Worm (Caenorhabditis elegans) whole organism, L3 larva: Measurements from ENCODE around the gene F48E3.9.

Source experiments
- R02D3.7 ChIP-seq: fragments of 150-350 bp; optimal IDR thresholded peaks from 2 replicates; lab custom pipeline; 2014; ENCODE audit warnings: missing biosample characterization, missing genetic modification characterization
- ZK546.5 ChIP-seq: sonication (generic microtip); optimal IDR thresholded peaks from 2 replicates; lab custom pipeline; 2017; ENCODE audit warnings: missing biosample characterization, missing genetic modification characterization
- aly-2 ChIP-seq: fragments of 150-350 bp; optimal IDR thresholded peaks from 2 replicates; lab custom pipeline; 2014; ENCODE audit warnings: missing biosample characterization, missing genetic modification characterization
- ama-1 ChIP-seq: fragments of 150-350 bp; optimal IDR thresholded peaks from 2 replicates; lab custom pipeline; 2018
- ceh-16 ChIP-seq: sonication (generic microtip); optimal IDR thresholded peaks from 2 replicates; lab custom pipeline; 2017; ENCODE audit warnings: missing biosample characterization, missing genetic modification characterization
- ceh-28 ChIP-seq: fragments of 150-350 bp; optimal IDR thresholded peaks from 2 replicates; lab custom pipeline; 2014; ENCODE audit warnings: missing biosample characterization, missing genetic modification reagents, missing genetic modification characterization
- ceh-9 ChIP-seq: sonication (generic microtip); optimal IDR thresholded peaks from 2 replicates; lab custom pipeline; 2018; ENCODE audit warnings: missing biosample characterization, missing genetic modification characterization
- daf-12 ChIP-seq: fragments of 150-350 bp; optimal IDR thresholded peaks from 2 replicates; lab custom pipeline; 2014; ENCODE audit warnings: missing biosample characterization, missing genetic modification reagents, missing genetic modification characterization
- egl-27 ChIP-seq: sonication (generic microtip); optimal IDR thresholded peaks from 4 replicates; lab custom pipeline; 2017; ENCODE audit warnings: missing biosample characterization, missing genetic modification reagents, missing genetic modification characterization
- egl-5 ChIP-seq: fragments of 150-350 bp; optimal IDR thresholded peaks from 2 replicates; lab custom pipeline; 2017; ENCODE audit warnings: missing biosample characterization, missing genetic modification reagents, missing genetic modification characterization, inconsistent platforms
- elt-2 ChIP-seq: sonication (generic microtip); optimal IDR thresholded peaks from 2 replicates; lab custom pipeline; 2016; ENCODE audit warnings: missing genetic modification reagents, mild to moderate bottlenecking, missing genetic modification characterization, missing compliant biosample characterization
- elt-3 ChIP-seq, 3 experiments: fragments of 150-350 bp in 1 of 3; sonication (generic microtip) in 2 of 3; optimal IDR thresholded peaks; 2 replicates in 2 of 3; 4 replicates in 1 of 3; lab custom pipeline; 2014 to 2017; ENCODE audit warnings: missing biosample characterization in 3 of 3, missing genetic modification characterization in 3 of 3
- eor-1 ChIP-seq, 2 experiments: fragments of 150-350 bp; optimal IDR thresholded peaks; 2 replicates each; lab custom pipeline; 2014 to 2018; ENCODE audit warnings: missing biosample characterization in 2 of 2, missing genetic modification characterization in 2 of 2
- fkh-2 ChIP-seq: fragments of 150-350 bp; optimal IDR thresholded peaks from 2 replicates; lab custom pipeline; 2014; ENCODE audit warnings: missing biosample characterization, missing genetic modification reagents, missing genetic modification characterization
- lin-15B ChIP-seq: fragments of 150-350 bp; optimal IDR thresholded peaks from 2 replicates; lab custom pipeline; 2014; ENCODE audit warnings: missing biosample characterization, missing genetic modification characterization
- lin-39 ChIP-seq: fragments of 150-350 bp; optimal IDR thresholded peaks from 2 replicates; lab custom pipeline; 2018; ENCODE audit warnings: missing biosample characterization, missing genetic modification reagents, missing genetic modification characterization
- lsy-12 ChIP-seq: sonication (generic microtip); optimal IDR thresholded peaks from 2 replicates; lab custom pipeline; 2016; ENCODE audit warnings: mild to moderate bottlenecking, missing genetic modification characterization, missing compliant biosample characterization
- nhr-12 ChIP-seq: fragments of 150-350 bp; optimal IDR thresholded peaks from 2 replicates; lab custom pipeline; 2014; ENCODE audit warnings: missing biosample characterization, missing genetic modification characterization
- nhr-23 ChIP-seq: fragments of 150-350 bp; optimal IDR thresholded peaks from 2 replicates; lab custom pipeline; 2014; ENCODE audit warnings: missing biosample characterization, missing genetic modification reagents, missing genetic modification characterization
- nhr-237 ChIP-seq: fragments of 150-350 bp; optimal IDR thresholded peaks from 2 replicates; lab custom pipeline; 2014; ENCODE audit warnings: missing biosample characterization, missing genetic modification characterization
- nhr-25 ChIP-seq: sonication (generic microtip); optimal IDR thresholded peaks from 2 replicates; lab custom pipeline; 2017; ENCODE audit warnings: missing biosample characterization, missing genetic modification characterization
- nhr-43 ChIP-seq: sonication (generic microtip); optimal IDR thresholded peaks from 2 replicates; lab custom pipeline; 2016; ENCODE audit warnings: mild to moderate bottlenecking, missing genetic modification characterization, missing compliant biosample characterization; ENCODE audit not compliant: poor library complexity, severe bottlenecking
- nhr-77 ChIP-seq: fragments of 150-350 bp; optimal IDR thresholded peaks from 2 replicates; lab custom pipeline; 2014; ENCODE audit warnings: missing biosample characterization, missing genetic modification characterization
- pha-4 ChIP-seq: fragments of 150-350 bp; optimal IDR thresholded peaks from 2 replicates; lab custom pipeline; 2014; ENCODE audit warnings: missing biosample characterization, missing genetic modification reagents, missing genetic modification characterization
- pqm-1 ChIP-seq: fragments of 150-350 bp; optimal IDR thresholded peaks from 2 replicates; lab custom pipeline; 2017; ENCODE audit warnings: missing biosample characterization, missing genetic modification characterization, inconsistent platforms
- sea-2 ChIP-seq: fragments of 150-350 bp; sonication (generic microtip); optimal IDR thresholded peaks from 4 replicates; lab custom pipeline; 2014; ENCODE audit warnings: missing biosample characterization, missing genetic modification reagents, missing genetic modification characterization
- skn-1 ChIP-seq: fragments of 150-350 bp; optimal IDR thresholded peaks from 2 replicates; lab custom pipeline; 2014; ENCODE audit warnings: missing biosample characterization, missing genetic modification characterization
- snpc-4 ChIP-seq: fragments of 150-350 bp; optimal IDR thresholded peaks from 2 replicates; lab custom pipeline; 2014; ENCODE audit warnings: missing biosample characterization, missing genetic modification characterization
- unc-39 ChIP-seq: sonication (generic microtip); optimal IDR thresholded peaks from 4 replicates; lab custom pipeline; 2017; ENCODE audit warnings: missing biosample characterization, missing genetic modification characterization
- unc-62 ChIP-seq: fragments of 150-350 bp; sonication (generic microtip); optimal IDR thresholded peaks from 4 replicates; lab custom pipeline; 2014; ENCODE audit warnings: missing biosample characterization, missing genetic modification reagents, missing genetic modification characterization
- zag-1 ChIP-seq: fragments of 150-350 bp; optimal IDR thresholded peaks from 2 replicates; lab custom pipeline; 2014; ENCODE audit warnings: missing biosample characterization, missing genetic modification characterization

Gene F48E3.9

DNA sequence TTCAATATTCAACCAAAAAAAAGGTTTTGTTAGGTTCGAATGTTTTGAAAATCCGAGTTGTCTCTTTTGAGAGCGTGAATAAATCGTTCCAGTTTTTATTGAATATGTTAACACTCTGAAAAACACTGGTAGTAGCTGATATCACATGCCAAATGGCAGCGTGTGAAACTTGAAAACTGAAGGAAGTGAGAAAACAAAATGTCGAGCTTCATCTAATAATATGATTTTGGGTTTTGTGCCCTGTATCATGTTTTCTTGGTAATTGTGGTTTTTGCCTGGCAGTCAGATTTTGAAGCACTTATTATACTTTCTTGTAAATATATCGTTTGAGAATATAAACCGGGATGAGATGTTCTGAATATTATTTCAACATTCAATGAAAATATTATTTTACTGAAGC is 22.0 kb downstream of the F48E3.9 start, which contains the start of gene F48E3.6:
Gene F48E3.6 (minus strand): TSS at position 101 of the 400 bp plus-strand sequence.
- TF ChIP-seq lsy-12 (tag; lab: Kevin White, UChicago): no peak
- TF ChIP-seq ama-1: no peak
- TF ChIP-seq nhr-43 (tag; lab: Kevin White, UChicago): no peak
- TF ChIP-seq zag-1 (tag; lab: Kevin White, UChicago): no peak
- no peak for TF ChIP-seq egl-27 (tag; lab: Kevin White, UChicago)
- no peak for TF ChIP-seq snpc-4 (tag; lab: Kevin White, UChicago)
- TF ChIP-seq egl-5 (tag; lab: Kevin White, UChicago): no peak

DNA sequence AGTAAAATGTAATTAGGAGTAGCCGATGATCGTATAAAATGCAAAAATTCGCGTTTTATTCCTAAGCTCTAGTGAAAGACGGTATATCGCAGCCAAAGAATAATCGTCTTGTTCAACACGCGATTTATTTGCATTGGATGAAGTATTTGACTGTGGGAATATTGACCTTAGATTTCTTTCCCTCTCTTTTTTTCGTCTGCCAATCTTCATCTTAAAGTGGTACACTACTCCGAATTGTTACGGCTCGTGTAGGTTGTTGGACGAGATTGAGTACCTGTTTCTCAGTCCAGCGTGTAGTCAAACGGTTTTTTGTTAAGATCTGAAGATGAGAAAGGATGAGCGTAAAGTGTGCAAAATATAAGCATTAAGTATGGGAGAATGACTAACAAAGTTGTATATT is 25.7 kb downstream of the F48E3.9 start, which contains the start of gene lgc-11:
Gene lgc-11 (minus strand): TSS at position 101 of the 400 bp plus-strand sequence.
- TF ChIP-seq unc-62 (no peak), sea-2 (GFP tag; lab: Kevin White, UChicago) (no peak), nhr-77 (tag; lab: Kevin White, UChicago) (no peak), fkh-2 (no peak), daf-12 (tag; lab: Kevin White, UChicago) (no peak), unc-39 (tag; lab: Kevin White, UChicago) (no peak), eor-1 (tag; optimal IDR thresholded peaks at IDR 0.05; lab: Kevin White, UChicago) (no peak), elt-3 (tag; optimal IDR thresholded peaks at IDR 0.05; lab: Kevin White, UChicago) (no peak), R02D3.7 (tag; lab: Kevin White, UChicago) (no peak)

DNA sequence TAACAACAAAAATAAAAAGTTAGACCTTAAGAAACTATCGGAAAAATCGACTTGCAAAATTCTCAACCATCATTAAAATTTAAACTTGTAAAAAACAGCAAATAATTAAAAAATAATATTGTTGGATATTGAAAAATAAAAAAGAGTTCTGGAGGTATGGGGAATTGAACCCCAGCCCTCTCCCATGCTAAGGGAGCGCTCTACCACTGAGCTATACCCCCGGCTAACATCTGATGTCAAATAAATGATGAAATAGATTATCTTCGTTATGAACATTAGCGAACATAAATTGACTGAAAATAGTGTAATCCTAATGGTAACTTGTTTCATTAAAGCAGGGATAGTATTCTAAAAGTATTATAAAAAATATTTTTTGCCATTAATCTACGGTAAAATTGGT is 26.3 kb downstream of the F48E3.9 start:
- no peak for TF ChIP-seq pha-4
- no peak for TF ChIP-seq nhr-43 (tag; lab: Kevin White, UChicago)
- no peak for TF ChIP-seq unc-39 (tag; lab: Kevin White, UChicago)
- TF ChIP-seq lin-15B (tag; lab: Kevin White, UChicago): no peak
- no peak for TF ChIP-seq pqm-1 (tag; lab: Kevin White, UChicago)
- TF ChIP-seq skn-1 (tag; lab: Kevin White, UChicago): no peak
- no peak for TF ChIP-seq zag-1 (tag; lab: Kevin White, UChicago)
- no peak for TF ChIP-seq nhr-25 (tag; lab: Kevin White, UChicago)
- TF ChIP-seq nhr-12: no peak
- no peak for TF ChIP-seq lin-39
- no peak for TF ChIP-seq snpc-4 (tag; lab: Kevin White, UChicago)
- TF ChIP-seq ZK546.5 (tag; lab: Kevin White, UChicago): no peak
- TF ChIP-seq nhr-237 (tag; lab: Kevin White, UChicago): no peak

DNA sequence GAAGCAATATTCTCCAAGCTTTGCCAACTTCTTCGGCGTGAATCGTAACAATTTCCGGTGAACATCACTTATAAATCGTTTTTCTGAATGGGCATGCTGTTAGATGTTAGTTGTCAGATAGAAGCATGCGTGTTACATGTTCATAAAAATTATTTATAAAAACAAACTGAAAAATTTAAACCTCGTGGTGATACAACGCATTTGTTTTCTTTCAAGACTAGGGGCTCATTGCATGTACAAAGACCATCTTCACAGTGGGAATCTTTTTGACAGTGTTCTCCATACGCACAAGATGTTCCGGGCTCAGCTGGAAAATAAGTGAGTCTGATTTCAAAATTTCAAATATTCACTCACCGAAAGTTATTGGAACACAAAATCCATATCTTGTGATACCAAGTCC is 31.9 kb downstream of the F48E3.9 start:
- TF ChIP-seq ceh-28 (tag; lab: Kevin White, UChicago): no peak

DNA sequence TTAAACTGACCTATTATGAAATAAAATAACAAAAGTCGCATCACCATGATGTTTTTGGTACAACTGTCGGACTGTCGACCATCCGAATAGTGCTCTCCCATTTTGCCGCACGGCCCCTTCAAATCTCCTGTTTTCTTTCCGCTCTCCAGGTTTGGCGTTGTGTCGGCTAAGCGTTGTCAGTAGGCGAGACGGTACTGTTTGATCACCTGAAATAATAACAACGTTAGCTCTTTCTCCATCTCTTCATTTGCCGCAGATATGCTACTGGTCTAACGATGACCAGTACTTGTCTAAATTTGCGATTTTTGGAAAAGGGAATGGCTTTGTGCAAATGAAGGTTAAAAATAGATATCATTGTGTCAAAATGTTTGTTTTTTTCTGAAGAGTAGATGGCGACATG is 38.7 kb downstream of the F48E3.9 start, which contains the start of gene chts-1:
Gene chts-1 (minus strand): TSS at position 101 of the 400 bp plus-strand sequence.
- TF ChIP-seq elt-2 (tag; lab: Kevin White, UChicago) (no peak), eor-1 (tag; optimal IDR thresholded peaks at IDR 0.05; lab: Kevin White, UChicago) (no peak), aly-2 (tag; lab: Kevin White, UChicago) (no peak), lin-15B (tag; lab: Kevin White, UChicago) (no peak), unc-39 (tag; lab: Kevin White, UChicago) (no peak), pha-4 (no peak), R02D3.7 (tag; lab: Kevin White, UChicago) (no peak)
- TF ChIP-seq, all 47 proteins: peak for 0

DNA sequence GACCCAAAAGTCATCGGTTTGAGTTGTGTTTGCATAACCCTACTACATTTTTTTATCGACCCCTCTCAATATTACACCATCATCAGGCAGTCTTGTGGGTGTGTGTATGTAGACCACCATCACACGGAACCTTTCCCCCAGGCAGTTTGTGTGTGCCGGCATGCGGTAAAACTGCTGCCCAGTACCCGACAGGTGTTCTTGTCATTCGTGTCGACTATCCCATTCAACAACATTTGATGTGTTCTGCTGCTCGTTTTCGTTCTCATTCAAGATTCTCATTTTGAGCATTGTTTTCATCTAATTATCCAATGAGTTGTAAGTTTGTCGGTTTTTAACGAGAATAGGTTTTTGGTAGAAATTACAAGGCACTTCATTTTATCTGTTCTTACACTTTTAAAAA is 41.7 kb downstream of the F48E3.9 start:
- TF ChIP-seq nhr-23 (no peak), snpc-4 (tag; lab: Kevin White, UChicago) (no peak), egl-5 (tag; lab: Kevin White, UChicago) (peak; percentile 93), lin-39 (peak; percentile 14), ceh-9 (tag; lab: Kevin White, UChicago) (no peak), ceh-16 (no peak)
